Worm (Caenorhabditis elegans): ENCODE results near the gene C14A11.5.

- TF ChIP-seq elt-2 (tag; optimal IDR thresholded peaks at IDR 0.05): no peak
- no peak for TF ChIP-seq madf-2 (tag; optimal IDR thresholded peaks at IDR 0.05)
These were observed 36.2 kb upstream of the C14A11.5 start for ce11 chrX:2843508-2843907.

Measured in whole organism, late embryonic.